Worm (Caenorhabditis elegans) whole organism, late embryonic: Measurements from ENCODE around the gene ZK899.6.

ENCODE experiments used
- K02D7.2 ChIP-seq: sonication (generic microtip); optimal IDR thresholded peaks from 2 replicates; lab custom pipeline; 2017; ENCODE audit warnings: mild to moderate bottlenecking, missing genetic modification characterization, missing compliant biosample characterization
- dve-1 ChIP-seq: sonication (generic microtip); optimal IDR thresholded peaks from 2 replicates; lab custom pipeline; 2017; ENCODE audit warnings: antibody characterized with exemption, mild to moderate bottlenecking, missing genetic modification characterization, missing compliant biosample characterization
- fkh-10 ChIP-seq: fragments of 150-350 bp; optimal IDR thresholded peaks from 2 replicates; lab custom pipeline; 2014; ENCODE audit warnings: missing biosample characterization, missing genetic modification reagents, missing genetic modification characterization
- nhr-232 ChIP-seq: sonication (generic microtip); optimal IDR thresholded peaks from 2 replicates; lab custom pipeline; 2016; ENCODE audit warnings: missing genetic modification characterization, missing compliant biosample characterization
- pag-3 ChIP-seq: sonication (generic microtip); optimal IDR thresholded peaks from 2 replicates; lab custom pipeline; 2016; ENCODE audit warnings: missing compliant biosample characterization, missing genetic modification characterization, borderline replicate concordance
- pax-1 ChIP-seq: fragments of 150-350 bp; optimal IDR thresholded peaks from 2 replicates; lab custom pipeline; 2014; ENCODE audit warnings: missing biosample characterization, missing genetic modification characterization
- ref-2 ChIP-seq: sonication (generic microtip); optimal IDR thresholded peaks from 2 replicates; lab custom pipeline; 2016; ENCODE audit warnings: missing genetic modification characterization, missing compliant biosample characterization

ce11 chrX:9417948-9418347 is 45.2 kb upstream of the ZK899.6 start:
- no peak for TF ChIP-seq K02D7.2 (tag; lab: Kevin White, UChicago)
- no peak for TF ChIP-seq pax-1 (tag; lab: Kevin White, UChicago)
- TF ChIP-seq ref-2 (tag; lab: Kevin White, UChicago), result no peak
- TF ChIP-seq nhr-232 (tag; lab: Kevin White, UChicago), result no peak
- TF ChIP-seq fkh-10 (GFP tag; lab: Kevin White, UChicago), result no peak
- TF ChIP-seq dve-1, result no peak
- TF ChIP-seq pag-3 (tag; lab: Kevin White, UChicago), result no peak
